Fruit fly (Drosophila melanogaster) whole organism, embryonic: Measurements from ENCODE around the gene Arp3.

Experiments
- Abd-B ChIP-seq: fragments of 200-800 bp; sonication (Bioruptor generic); optimal IDR thresholded peaks from 2 replicates; lab custom pipeline; 2018; ENCODE audit warnings: missing biosample characterization, mild to moderate bottlenecking, missing genetic modification characterization, moderate library complexity
- Awh ChIP-seq: fragments of 200-800 bp; sonication (Bioruptor generic); IDR thresholded peaks from 2 replicates; pipeline ENCODE4, ENCODE4 v1.3.6; 2022; ENCODE audit warnings: missing biosample characterization, missing genetic modification characterization
- Bdp1 ChIP-seq: fragments of 200-800 bp; sonication (Bioruptor generic); optimal IDR thresholded peaks from 3 replicates; lab custom pipeline; 2016; ENCODE audit warnings: missing biosample characterization, missing genetic modification characterization
- CG10565 ChIP-seq: fragments of 200-800 bp; sonication (Bioruptor generic); optimal IDR thresholded peaks from 3 replicates; lab custom pipeline; 2016; ENCODE audit warnings: missing biosample characterization, mild to moderate bottlenecking, missing genetic modification characterization
- CG11247 ChIP-seq: fragments of 200-800 bp; sonication (Bioruptor generic); IDR thresholded peaks from 2 replicates; pipeline ENCODE4 v1.3.6; 2022; ENCODE audit warnings: missing biosample characterization, missing genetic modification characterization
- CG11560 ChIP-seq: fragments of 200-800 bp; sonication (Bioruptor generic); IDR thresholded peaks from 3 replicates; pipeline ENCODE4 v1.3.6; 2022; ENCODE audit warnings: missing biosample characterization, missing genetic modification characterization
- CG11696 ChIP-seq: fragments of 200-800 bp; sonication (Bioruptor generic); IDR thresholded peaks from 2 replicates; pipeline ENCODE4 v1.3.6; 2022; ENCODE audit warnings: missing biosample characterization, missing genetic modification characterization
- CG12769 ChIP-seq: fragments of 200-800 bp; sonication (Bioruptor generic); optimal IDR thresholded peaks from 2 replicates; lab custom pipeline; 2019; ENCODE audit warnings: missing biosample characterization, mild to moderate bottlenecking, missing genetic modification characterization, moderate library complexity
- CG15011 ChIP-seq: fragments of 200-800 bp; sonication (Bioruptor generic); optimal IDR thresholded peaks from 3 replicates; lab custom pipeline; 2018; ENCODE audit warnings: missing biosample characterization, mild to moderate bottlenecking, missing genetic modification characterization
- CG17328 ChIP-seq: fragments of 200-800 bp; sonication (Bioruptor generic); IDR thresholded peaks from 2 replicates; pipeline ENCODE4 v1.3.6; 2022; ENCODE audit warnings: missing biosample characterization, missing genetic modification characterization
- CG4854 ChIP-seq: fragments of 200-800 bp; sonication (Bioruptor generic); optimal IDR thresholded peaks from 2 replicates; lab custom pipeline; 2016; ENCODE audit warnings: missing biosample characterization, missing genetic modification characterization, inconsistent platforms
- CG7963 ChIP-seq: fragments of 200-800 bp; sonication (Bioruptor generic); IDR thresholded peaks from 3 replicates; pipeline ENCODE4 v1.3.6; 2022; ENCODE audit warnings: missing biosample characterization, missing genetic modification characterization; ENCODE audit not compliant: partially characterized antibody
- CG7987 ChIP-seq: fragments of 200-800 bp; sonication (Bioruptor generic); optimal IDR thresholded peaks from 2 replicates; lab custom pipeline; 2018; ENCODE audit warnings: missing biosample characterization, mild to moderate bottlenecking, missing genetic modification characterization, moderate library complexity
- CG8388 ChIP-seq: fragments of 200-800 bp; sonication (Bioruptor generic); optimal IDR thresholded peaks from 2 replicates; lab custom pipeline; 2019; ENCODE audit warnings: missing biosample characterization, mild to moderate bottlenecking, missing genetic modification characterization, moderate library complexity
- Dek ChIP-seq: fragments of 200-800 bp; sonication (Bioruptor generic); optimal IDR thresholded peaks from 3 replicates; lab custom pipeline; 2019; ENCODE audit warnings: missing biosample characterization, mild to moderate bottlenecking, missing genetic modification characterization, moderate library complexity
- Doc2 ChIP-seq: fragments of 200-800 bp; sonication (Bioruptor generic); IDR thresholded peaks from 2 replicates; pipeline ENCODE4 v1.3.6; 2022; ENCODE audit warnings: missing biosample characterization, missing genetic modification characterization
- Eip74EF ChIP-seq, 2 experiments: fragments of 200-800 bp in 1 of 2; fragments of >200 bp in 1 of 2; sonication (Bioruptor generic) in 1 of 2; optimal IDR thresholded peaks; 2 replicates each; lab custom pipeline; 2017 to 2019; ENCODE audit warnings: missing biosample characterization in 2 of 2, missing genetic modification characterization in 2 of 2, mild to moderate bottlenecking in 1 of 2, moderate library complexity in 1 of 2
- GATAe ChIP-seq: fragments of 200-800 bp; sonication (Bioruptor generic); conservative IDR thresholded peaks from 2 replicates; pipeline ENCODE4 v1.3.6; 2022; ENCODE audit warnings: missing biosample characterization, missing genetic modification characterization
- MESR4 ChIP-seq: fragments of 200-800 bp; sonication (Bioruptor generic); optimal IDR thresholded peaks from 2 replicates; lab custom pipeline; 2018; ENCODE audit warnings: missing biosample characterization, mild to moderate bottlenecking, missing genetic modification characterization, moderate library complexity
- Max ChIP-seq: fragments of 200-800 bp; sonication (Bioruptor generic); optimal IDR thresholded peaks from 2 replicates; lab custom pipeline; 2016; ENCODE audit warnings: missing biosample characterization, mild to moderate bottlenecking, missing genetic modification characterization
- Med ChIP-seq: fragments of 200-800 bp; sonication (Bioruptor generic); peaks from one replicate; lab custom pipeline; 2016; ENCODE audit warnings: missing biosample characterization, missing genetic modification characterization, mild to moderate bottlenecking, inconsistent platforms, moderate library complexity
- Myb ChIP-seq: fragments of 200-800 bp; sonication (Bioruptor generic); optimal IDR thresholded peaks from 2 replicates; lab custom pipeline; 2016; ENCODE audit warnings: missing biosample characterization, missing genetic modification characterization
- Neu2 ChIP-seq: fragments of 200-800 bp; sonication (Bioruptor generic); optimal IDR thresholded peaks from 3 replicates; lab custom pipeline; 2016; ENCODE audit warnings: missing biosample characterization, missing genetic modification characterization, borderline replicate concordance
- Oli ChIP-seq: fragments of 200-800 bp; sonication (Bioruptor generic); optimal IDR thresholded peaks from 2 replicates; lab custom pipeline; 2018; ENCODE audit warnings: missing biosample characterization, mild to moderate bottlenecking, missing genetic modification characterization, moderate library complexity
- Rfx ChIP-seq: fragments of 200-800 bp; sonication (Bioruptor generic); IDR thresholded peaks from 2 replicates; pipeline ENCODE4 v1.3.6; 2022; ENCODE audit warnings: missing biosample characterization, missing genetic modification characterization
- Vsx1 ChIP-seq: fragments of 200-800 bp; sonication (Bioruptor generic); optimal IDR thresholded peaks from 2 replicates; lab custom pipeline; 2017; ENCODE audit warnings: missing biosample characterization, mild to moderate bottlenecking, missing genetic modification characterization, missing genetic modification reagents
- aop ChIP-seq: fragments of 200-800 bp; sonication (Bioruptor generic); IDR thresholded peaks from 2 replicates; pipeline ENCODE4 v1.3.6; 2022; ENCODE audit warnings: missing biosample characterization, missing genetic modification characterization
- bbx ChIP-seq: fragments of 200-800 bp; sonication (Bioruptor generic); IDR thresholded peaks from 2 replicates; pipeline ENCODE4 v1.3.6; 2022; ENCODE audit warnings: missing biosample characterization, missing genetic modification characterization; ENCODE audit not compliant: partially characterized antibody
- chm ChIP-seq: fragments of 200-800 bp; sonication (Bioruptor generic); IDR thresholded peaks from 2 replicates; pipeline ENCODE4 v1.3.6; 2022; ENCODE audit warnings: missing biosample characterization, missing genetic modification characterization
- croc ChIP-seq: fragments of 200-800 bp; sonication (Bioruptor generic); conservative IDR thresholded peaks from 3 replicates; pipeline ENCODE4 v1.3.6; 2022; ENCODE audit warnings: missing biosample characterization, missing genetic modification characterization
- eyg ChIP-seq: fragments of 200-800 bp; sonication (Bioruptor generic); optimal IDR thresholded peaks from 3 replicates; lab custom pipeline; 2016; ENCODE audit warnings: missing biosample characterization, missing genetic modification characterization
- gce ChIP-seq: fragments of 200-800 bp; sonication (Bioruptor generic); IDR thresholded peaks from 3 replicates; pipeline ENCODE4 v1.3.6; 2022; ENCODE audit warnings: missing biosample characterization, missing genetic modification characterization
- gcm ChIP-seq: fragments of 200-800 bp; sonication (Bioruptor generic); optimal IDR thresholded peaks from 2 replicates; lab custom pipeline; 2019; ENCODE audit warnings: missing biosample characterization, mild to moderate bottlenecking, missing genetic modification characterization, moderate library complexity
- gcm2 ChIP-seq: fragments of 200-800 bp; sonication (Bioruptor generic); optimal IDR thresholded peaks from 2 replicates; lab custom pipeline; 2016; ENCODE audit warnings: missing biosample characterization, missing genetic modification characterization
- inv ChIP-seq: fragments of 200-800 bp; sonication (Bioruptor generic); IDR thresholded peaks from 2 replicates; pipeline ENCODE4 v1.3.6; 2022; ENCODE audit warnings: missing biosample characterization, missing genetic modification characterization; ENCODE audit not compliant: partially characterized antibody
- oc ChIP-seq: fragments of 200-800 bp; sonication (Bioruptor generic); optimal IDR thresholded peaks from 2 replicates; lab custom pipeline; 2018; ENCODE audit warnings: missing biosample characterization, mild to moderate bottlenecking, missing genetic modification characterization, moderate library complexity
- pan ChIP-seq, 4 experiments: fragments of >200 bp in 3 of 4; fragments of 200-800 bp in 1 of 4; sonication (Bioruptor generic) in 1 of 4; optimal IDR thresholded peaks in 3 of 4; IDR thresholded peaks in 1 of 4; 2 replicates each; pipeline versions ENCODE4 v1.3.6 to Lab custom; 2017 to 2022; ENCODE audit warnings: missing biosample characterization in 2 of 4, missing genetic modification characterization in 2 of 4, mixed read lengths in 1 of 4
- pros ChIP-seq: fragments of 200-800 bp; sonication (Bioruptor generic); optimal IDR thresholded peaks from 3 replicates; lab custom pipeline; 2019; ENCODE audit warnings: missing biosample characterization, mild to moderate bottlenecking, missing genetic modification characterization, moderate library complexity
- pum ChIP-seq: fragments of 200-800 bp; sonication (Bioruptor generic); optimal IDR thresholded peaks from 2 replicates; lab custom pipeline; 2016; ENCODE audit warnings: missing biosample characterization, missing genetic modification characterization
- ranshi ChIP-seq: fragments of 200-800 bp; sonication (Bioruptor generic); IDR thresholded peaks from 2 replicates; pipeline ENCODE4 v1.3.6; 2022; ENCODE audit warnings: missing biosample characterization, missing genetic modification characterization
- rib ChIP-seq: fragments of 200-800 bp; sonication (Bioruptor generic); IDR thresholded peaks from 2 replicates; pipeline ENCODE4 v1.3.6; 2022; ENCODE audit warnings: missing biosample characterization, missing genetic modification characterization
- scrt ChIP-seq: fragments of 200-800 bp; sonication (Bioruptor generic); optimal IDR thresholded peaks from 2 replicates; lab custom pipeline; 2018; ENCODE audit warnings: missing biosample characterization, mild to moderate bottlenecking, missing genetic modification characterization, moderate library complexity
- sd ChIP-seq: fragments of 200-800 bp; sonication (Bioruptor generic); optimal IDR thresholded peaks from 3 replicates; lab custom pipeline; 2018; ENCODE audit warnings: missing biosample characterization, mild to moderate bottlenecking, missing genetic modification characterization, moderate library complexity
- sens-2 ChIP-seq: fragments of 200-800 bp; sonication (Bioruptor generic); IDR thresholded peaks from 2 replicates; pipeline ENCODE4 v1.3.6; 2022; ENCODE audit warnings: missing biosample characterization, missing genetic modification characterization
- sr ChIP-seq: fragments of 200-800 bp; sonication (Bioruptor generic); IDR thresholded peaks from 3 replicates; pipeline ENCODE4 v1.3.6; 2022; ENCODE audit warnings: missing biosample characterization, missing genetic modification characterization
- ssp ChIP-seq: fragments of 200-800 bp; sonication (Bioruptor generic); IDR thresholded peaks from 2 replicates; pipeline ENCODE4 v1.3.6; 2022; ENCODE audit warnings: missing biosample characterization, missing genetic modification characterization
- stwl ChIP-seq: fragments of 200-800 bp; sonication (Bioruptor generic); optimal IDR thresholded peaks from 3 replicates; lab custom pipeline; 2018; ENCODE audit warnings: missing biosample characterization, mild to moderate bottlenecking, missing genetic modification characterization, moderate library complexity
- ttk ChIP-seq: fragments of 200-800 bp; sonication (Bioruptor generic); IDR thresholded peaks from 2 replicates; pipeline ENCODE4 v2.1.2; 2022; ENCODE audit warnings: missing biosample characterization, missing genetic modification characterization
- zfh2 ChIP-seq: fragments of 200-800 bp; sonication (Bioruptor generic); optimal IDR thresholded peaks from 2 replicates; lab custom pipeline; 2016; ENCODE audit warnings: missing biosample characterization, missing genetic modification characterization

Gene Arp3

DNA sequence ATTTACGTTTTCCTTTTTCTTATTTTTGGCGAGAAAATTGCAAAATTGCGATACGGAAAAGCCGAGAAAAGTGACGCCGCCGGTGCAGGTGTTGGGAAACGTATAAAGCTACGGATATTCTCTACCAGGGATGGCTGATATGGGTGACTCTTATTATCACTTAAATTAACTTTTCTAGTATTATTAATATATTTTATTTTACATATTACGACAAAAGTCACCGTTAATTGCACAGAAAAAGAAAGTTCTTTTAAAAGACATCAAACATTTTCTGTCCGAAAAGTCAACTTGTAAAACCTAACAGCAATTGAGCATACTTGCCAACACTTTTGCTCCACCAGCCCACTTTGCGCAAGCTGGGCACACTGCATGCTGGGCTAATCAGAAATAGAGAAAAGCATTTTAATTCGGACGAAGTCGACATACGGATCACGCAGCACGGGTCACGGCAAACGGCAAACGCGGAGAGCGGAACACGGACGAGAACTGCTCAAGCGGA is 12.1 kb upstream of the Arp3 start, which contains the start of the genes Cds and Uba2 (continued):
- peak; percentile 83 for TF ChIP-seq Max
- no peak for TF ChIP-seq CG12769 (tag; lab: Kevin White, UChicago)
- TF ChIP-seq CG17328 (GFP tag; lab: Robert Waterston, UW), result peak; percentile 84
- TF ChIP-seq oc (tag; lab: Kevin White, UChicago), result peak; percentile 85
- peak; percentile 97 for TF ChIP-seq Med (GFP tag; lab: Kevin White, UChicago)
- no peak for TF ChIP-seq CG7963
- TF ChIP-seq CG11560 (tag; lab: Robert Waterston, UW), result peak; percentile 84
- TF ChIP-seq GATAe (GFP tag; lab: Robert Waterston, UW), result peak; percentile 89; the same call in 1 of the 2 replicates
- peak; percentile 63 for TF ChIP-seq CG4854 (GFP tag; lab: Kevin White, UChicago)
- TF ChIP-seq pum (GFP tag; lab: Kevin White, UChicago), result peak; percentile 75
- TF ChIP-seq sd, result no peak
- peak; percentile 61 for TF ChIP-seq Bdp1 (GFP tag; lab: Kevin White, UChicago)
- TF ChIP-seq ssp (GFP tag; lab: Robert Waterston, UW), result peak; percentile 84
- TF ChIP-seq zfh2 (GFP tag; lab: Kevin White, UChicago), result peak; percentile 90
- 0 out of 3 replicates have a peak, but pooled peaks have one; percentile 32 for TF ChIP-seq gce (GFP tag; lab: Robert Waterston, UW)
- TF ChIP-seq gcm (GFP tag; lab: Kevin White, UChicago), result peak; percentile 88
- no peak for TF ChIP-seq CG15011 (GFP tag; lab: Kevin White, UChicago)
- peak; percentile 67 for TF ChIP-seq CG11696 (GFP tag; lab: Robert Waterston, UW)
- TF ChIP-seq Dek, result peak; percentile 94
- peak; percentile 60; the same call in 1 of the 2 replicates for TF ChIP-seq Doc2 (GFP tag; lab: Robert Waterston, UW)
- peak; percentile 53; the same call in 1 of the 2 replicates for TF ChIP-seq Awh (GFP tag; lab: Robert Waterston, UW)
- peak; percentile 90 for TF ChIP-seq CG8388 (GFP tag; lab: Kevin White, UChicago)
- peak; percentile 24; the same call in 1 of the 3 replicates for TF ChIP-seq sr (GFP tag; lab: Robert Waterston, UW)
- peak; percentile 99 for TF ChIP-seq Vsx1
- TF ChIP-seq eyg (GFP tag; lab: Kevin White, UChicago), result peak; percentile 59
- TF ChIP-seq inv (GFP tag; lab: Robert Waterston, UW), result no peak
- TF ChIP-seq CG11247 (GFP tag; lab: Robert Waterston, UW), result peak; percentile 92
- peak; percentile 50 for TF ChIP-seq gcm2
- peak; percentile 81 for TF ChIP-seq croc (GFP tag; lab: Robert Waterston, UW)
- TF ChIP-seq scrt (GFP tag; lab: Kevin White, UChicago), result peak; percentile 82
- TF ChIP-seq Eip74EF (GFP tag; optimal IDR thresholded peaks at IDR 0.05; lab: Kevin White, UChicago), result peak in 1 of 2 experiments; percentile 71
- TF ChIP-seq ttk (GFP tag; lab: Robert Waterston, UW), result peak; percentile 87
- no peak for TF ChIP-seq pan (optimal IDR thresholded peaks at IDR 0.05; lab: Kevin White, UChicago)
- peak in 1 of 2 experiments; percentile 91 for TF ChIP-seq pan (GFP tag; optimal IDR thresholded peaks at IDR 0.05 in 1 of 2, IDR thresholded peaks at IDR 0.05 in 1 of 2)
- TF ChIP-seq pros, result no peak
- peak; percentile 57; the same call in 1 of the 2 replicates for TF ChIP-seq bbx (GFP tag; lab: Robert Waterston, UW)
- peak; percentile 91 for TF ChIP-seq Oli
- TF ChIP-seq aop (GFP tag; lab: Robert Waterston, UW), result no peak
- peak; percentile 87 for TF ChIP-seq rib (GFP tag; lab: Robert Waterston, UW)
- TF ChIP-seq stwl (tag; lab: Kevin White, UChicago), result peak; percentile 91
- TF ChIP-seq Myb (GFP tag; lab: Kevin White, UChicago), result peak; percentile 19
- TF ChIP-seq Rfx (GFP tag; lab: Robert Waterston, UW), result peak; percentile 96
- TF ChIP-seq Neu2 (GFP tag; lab: Kevin White, UChicago), result no peak
- peak; percentile 19 for TF ChIP-seq CG10565 (GFP tag; lab: Kevin White, UChicago)
- TF ChIP-seq CG7987 (GFP tag; lab: Kevin White, UChicago), result peak; percentile 84
- TF ChIP-seq ranshi (GFP tag; lab: Robert Waterston, UW), result peak; percentile 89
- peak; percentile 92 for TF ChIP-seq Abd-B (GFP tag; lab: Kevin White, UChicago)
- TF ChIP-seq MESR4, result peak; percentile 95
- TF ChIP-seq chm, result peak; percentile 77
- peak; percentile 59; the same call in 1 of the 2 replicates for TF ChIP-seq sens-2 (GFP tag; lab: Robert Waterston, UW)
